Worm (Caenorhabditis elegans): ENCODE data around the gene srx-29.

The srx-29 gene

DNA sequence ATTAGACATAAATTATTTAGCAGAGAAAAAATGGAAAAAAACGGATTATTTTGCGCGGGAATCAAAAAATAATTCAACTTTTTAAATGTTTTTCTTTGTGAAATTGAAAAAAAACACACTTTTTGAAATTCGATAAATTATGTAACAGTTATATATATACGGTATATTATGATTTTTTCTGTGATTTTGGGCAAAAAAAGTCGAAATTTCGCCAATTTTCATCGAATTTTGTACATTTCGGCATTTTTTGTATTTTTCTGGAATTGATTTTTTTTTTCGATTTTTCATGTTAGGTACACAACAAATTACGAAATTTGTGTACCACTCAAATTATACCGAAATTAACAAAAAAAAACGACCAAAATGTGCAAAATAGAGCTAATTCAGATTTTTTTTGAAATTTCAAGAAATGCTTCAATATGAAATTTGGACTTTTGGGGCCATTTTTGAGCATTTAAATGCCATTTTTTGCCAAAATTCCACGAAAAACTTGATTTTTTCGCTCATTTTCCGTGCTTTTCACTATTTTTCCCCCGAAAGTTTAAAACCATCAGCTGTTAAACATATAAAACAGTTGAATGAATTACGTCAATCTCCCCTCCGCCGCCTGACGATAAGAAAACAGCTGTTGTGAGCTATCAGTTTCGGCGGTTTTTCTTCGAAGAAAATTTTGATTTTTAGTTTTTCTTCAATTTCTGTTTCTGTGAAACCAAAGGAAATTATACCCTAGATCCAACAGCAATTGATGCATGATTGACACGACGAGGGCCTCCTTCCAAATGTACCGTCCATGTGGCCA is 39.5 kb downstream of the srx-29 start:
- TF ChIP-seq ama-1 (optimal IDR thresholded peaks at IDR 0.05) (no peak), pha-2 (tag; optimal IDR thresholded peaks at IDR 0.05) (no peak), mec-3 (tag; optimal IDR thresholded peaks at IDR 0.05; ENCODE audit: borderline replicate concordance) (no peak), nfya-1 (tag; optimal IDR thresholded peaks at IDR 0.05) (no peak)

ce11 chrV:15654124-15654523 is 43.9 kb downstream of the srx-29 start, which contains the start of gene F53E4.2:
Gene F53E4.2 (plus strand): TSS chrV:15654424.
- no peak for TF ChIP-seq tbx-7 (tag; optimal IDR thresholded peaks at IDR 0.05)
- no peak for TF ChIP-seq sdc-2 (tag; optimal IDR thresholded peaks at IDR 0.05)
- TF ChIP-seq zip-5 (tag; optimal IDR thresholded peaks at IDR 0.05) = no peak
- TF ChIP-seq eyg-1 (tag; optimal IDR thresholded peaks at IDR 0.05) = no peak
- no peak for TF ChIP-seq C38D4.7 (GFP tag; optimal IDR thresholded peaks at IDR 0.05)
- TF ChIP-seq gmeb-2 (tag; optimal IDR thresholded peaks at IDR 0.05) = no peak
- TF ChIP-seq pros-1 (tag; optimal IDR thresholded peaks at IDR 0.05) = no peak
- no peak for TF ChIP-seq K02D7.2 (tag; optimal IDR thresholded peaks at IDR 0.05)
- TF ChIP-seq hlh-6 (tag; optimal IDR thresholded peaks at IDR 0.05) = no peak
- TF ChIP-seq pqm-1 (tag; optimal IDR thresholded peaks at IDR 0.05) = no peak
- TF ChIP-seq ceh-24 (tag; optimal IDR thresholded peaks at IDR 0.05) = no peak
- no peak for TF ChIP-seq unc-55 (GFP tag; optimal IDR thresholded peaks at IDR 0.05)
- no peak for TF ChIP-seq sox-4 (tag; optimal IDR thresholded peaks at IDR 0.05)
- TF ChIP-seq ztf-16 (tag; optimal IDR thresholded peaks at IDR 0.05) = no peak

DNA sequence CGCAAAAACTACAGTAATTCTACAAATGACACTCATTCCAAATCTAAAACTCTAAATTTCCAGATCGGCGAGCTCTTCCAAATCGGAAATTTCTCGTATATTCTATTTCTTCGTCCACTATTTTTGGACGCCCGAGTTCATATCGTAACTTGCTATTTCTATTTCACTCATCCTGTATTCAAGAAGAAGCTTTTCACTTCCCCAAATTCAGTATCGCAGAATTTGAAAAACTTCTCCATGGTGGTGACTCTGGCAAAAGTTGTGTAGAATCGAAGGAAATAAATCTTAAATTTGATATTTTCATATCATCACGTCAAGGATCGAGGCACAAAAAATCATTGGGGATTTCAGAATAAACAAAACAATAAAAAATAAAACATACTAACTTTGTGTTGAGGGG is 45.9 kb downstream of the srx-29 start:
- no peak for TF ChIP-seq ets-4 (tag; optimal IDR thresholded peaks at IDR 0.05)
- TF ChIP-seq unc-86 (tag; optimal IDR thresholded peaks at IDR 0.05) = no peak
- TF ChIP-seq hlh-8 (tag; optimal IDR thresholded peaks at IDR 0.05) = no peak
- no peak for TF ChIP-seq tbx-2 (tag; optimal IDR thresholded peaks at IDR 0.05)
- TF ChIP-seq C38D4.7 (GFP tag; optimal IDR thresholded peaks at IDR 0.05) = no peak
- TF ChIP-seq F13H6.1 (tag; optimal IDR thresholded peaks at IDR 0.05) = no peak
- no peak for TF ChIP-seq ceh-30 (tag; optimal IDR thresholded peaks at IDR 0.05)
- no peak for TF ChIP-seq dmd-4 (tag; optimal IDR thresholded peaks at IDR 0.05; ENCODE audit: borderline replicate concordance)
- no peak for TF ChIP-seq ceh-18 (tag; optimal IDR thresholded peaks at IDR 0.05)
- TF ChIP-seq ttx-3 (tag; optimal IDR thresholded peaks at IDR 0.05) = no peak
- no peak for TF ChIP-seq tbx-7 (tag; optimal IDR thresholded peaks at IDR 0.05)
- no peak for TF ChIP-seq fax-1 (tag; optimal IDR thresholded peaks at IDR 0.05)
- no peak for TF ChIP-seq nhr-232 (tag; optimal IDR thresholded peaks at IDR 0.05)
- TF ChIP-seq unc-55 (GFP tag; optimal IDR thresholded peaks at IDR 0.05) = no peak
- no peak for TF ChIP-seq unc-3 (GFP tag; conservative IDR thresholded peaks at IDR 0.05)
- TF ChIP-seq unc-3 (tag; optimal IDR thresholded peaks at IDR 0.05) = no peak
- TF ChIP-seq mec-3 (tag; optimal IDR thresholded peaks at IDR 0.05; ENCODE audit: borderline replicate concordance) = no peak
- TF ChIP-seq pha-2 (tag; optimal IDR thresholded peaks at IDR 0.05) = no peak
- TF ChIP-seq ceh-22 (tag; optimal IDR thresholded peaks at IDR 0.05) = no peak
- TF ChIP-seq hlh-6 (tag; optimal IDR thresholded peaks at IDR 0.05) = no peak
- TF ChIP-seq zip-5 (tag; optimal IDR thresholded peaks at IDR 0.05) = no peak

DNA sequence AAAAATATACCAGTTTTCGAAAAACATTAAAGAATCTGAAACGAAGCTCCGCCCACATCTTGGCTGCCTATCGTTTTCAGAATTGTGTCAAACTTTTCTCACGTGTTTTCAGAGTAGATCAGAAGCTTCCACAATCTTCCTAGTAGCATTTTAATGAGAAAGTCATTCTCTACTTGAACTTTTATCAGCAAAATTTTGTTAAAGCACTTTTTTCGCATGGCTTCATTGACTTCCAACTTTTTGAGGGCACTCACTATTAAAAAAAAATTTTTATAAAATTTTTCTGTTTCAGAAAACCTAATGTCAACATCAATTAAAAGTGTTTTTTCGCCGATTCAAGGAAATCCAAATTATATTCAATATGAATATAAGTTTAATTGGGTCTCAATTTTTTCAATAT is 47.8 kb downstream of the srx-29 start, which contains the start of gene sru-42:
sru-42 (plus strand) TSS at position 301 of the 400 bp plus-strand sequence.
- no peak for TF ChIP-seq ceh-34 (tag; optimal IDR thresholded peaks at IDR 0.05)
- no peak for TF ChIP-seq mec-3 (tag; optimal IDR thresholded peaks at IDR 0.05; ENCODE audit: borderline replicate concordance)
- TF ChIP-seq nhr-11 (tag; optimal IDR thresholded peaks at IDR 0.05) = no peak
- TF ChIP-seq sdc-2 (tag; optimal IDR thresholded peaks at IDR 0.05) = no peak
- no peak for TF ChIP-seq pha-2 (tag; optimal IDR thresholded peaks at IDR 0.05)
- TF ChIP-seq lin-11 (tag; optimal IDR thresholded peaks at IDR 0.05) = no peak
- TF ChIP-seq pros-1 (tag; optimal IDR thresholded peaks at IDR 0.05) = no peak
- TF ChIP-seq ama-1 (optimal IDR thresholded peaks at IDR 0.05) = no peak
- TF ChIP-seq che-1 (tag; optimal IDR thresholded peaks at IDR 0.05) = no peak
- TF ChIP-seq C38D4.7 (GFP tag; optimal IDR thresholded peaks at IDR 0.05) = no peak
- no peak for TF ChIP-seq tbx-2 (tag; optimal IDR thresholded peaks at IDR 0.05)
- TF ChIP-seq F13H6.1 (tag; optimal IDR thresholded peaks at IDR 0.05) = no peak
- no peak for TF ChIP-seq zip-5 (tag; optimal IDR thresholded peaks at IDR 0.05)
- TF ChIP-seq fkh-6 (tag; optimal IDR thresholded peaks at IDR 0.05) = no peak
- no peak for TF ChIP-seq ceh-19 (GFP tag; optimal IDR thresholded peaks at IDR 0.05)
